Fruit fly (Drosophila melanogaster) whole organism, embryonic: ENCODE results near the gene CG14535.

ENCODE experiments used
- Ada2b ChIP-seq: fragments of 200-800 bp; sonication (Bioruptor generic); IDR thresholded peaks from 2 replicates; pipeline ENCODE4 v1.3.6; 2022; ENCODE audit warnings: missing biosample characterization, missing genetic modification characterization
- Asciz ChIP-seq: fragments of 200-800 bp; sonication (Bioruptor generic); optimal IDR thresholded peaks from 2 replicates; lab custom pipeline; 2017; ENCODE audit warnings: missing biosample characterization, mild to moderate bottlenecking, missing genetic modification characterization, missing genetic modification reagents
- Bdp1 ChIP-seq: fragments of 200-800 bp; sonication (Bioruptor generic); optimal IDR thresholded peaks from 3 replicates; lab custom pipeline; 2016; ENCODE audit warnings: missing biosample characterization, missing genetic modification characterization
- CG10431 ChIP-seq: fragments of 200-800 bp; sonication (Bioruptor generic); optimal IDR thresholded peaks from 3 replicates; lab custom pipeline; 2018; ENCODE audit warnings: missing biosample characterization, mild to moderate bottlenecking, missing genetic modification characterization
- CG11085 ChIP-seq: fragments of 200-800 bp; sonication (Bioruptor generic); IDR thresholded peaks from 2 replicates; pipeline ENCODE4 v1.3.6; 2022; ENCODE audit warnings: missing biosample characterization, missing genetic modification characterization
- CG11247 ChIP-seq: fragments of 200-800 bp; sonication (Bioruptor generic); IDR thresholded peaks from 2 replicates; pipeline ENCODE4 v1.3.6; 2022; ENCODE audit warnings: missing biosample characterization, missing genetic modification characterization
- CG12104 ChIP-seq: fragments of 200-800 bp; sonication (Bioruptor generic); optimal IDR thresholded peaks from 3 replicates; lab custom pipeline; 2016; ENCODE audit warnings: missing biosample characterization, missing genetic modification characterization
- CG12236 ChIP-seq: fragments of 200-800 bp; sonication (Bioruptor generic); optimal IDR thresholded peaks from 2 replicates; lab custom pipeline; 2016; ENCODE audit warnings: missing biosample characterization, missing genetic modification characterization
- CG14441 ChIP-seq: fragments of 200-800 bp; sonication (Bioruptor generic); IDR thresholded peaks from 2 replicates; pipeline ENCODE4 v1.3.6; 2022; ENCODE audit warnings: missing biosample characterization, missing genetic modification characterization
- CG15269 ChIP-seq: fragments of 200-800 bp; sonication (Bioruptor generic); optimal IDR thresholded peaks from 2 replicates; lab custom pipeline; 2018; ENCODE audit warnings: missing biosample characterization, mild to moderate bottlenecking, missing genetic modification characterization, moderate library complexity
- CG2678 ChIP-seq: fragments of 200-800 bp; sonication (Bioruptor generic); optimal IDR thresholded peaks from 3 replicates; lab custom pipeline; 2019; ENCODE audit warnings: missing biosample characterization, mild to moderate bottlenecking, missing genetic modification characterization, moderate library complexity
- CG2712 ChIP-seq: fragments of 200-800 bp; optimal IDR thresholded peaks from 3 replicates; lab custom pipeline; 2019; ENCODE audit warnings: missing biosample characterization, mild to moderate bottlenecking, missing genetic modification characterization, moderate library complexity
- CG31224 ChIP-seq: fragments of 200-800 bp; sonication (Bioruptor generic); IDR thresholded peaks from 2 replicates; pipeline ENCODE4 v1.3.6; 2022; ENCODE audit warnings: missing biosample characterization, missing genetic modification characterization
- CG31388 ChIP-seq: fragments of 200-800 bp; sonication (Bioruptor generic); optimal IDR thresholded peaks from 2 replicates; lab custom pipeline; 2016; ENCODE audit warnings: missing biosample characterization, missing genetic modification characterization
- CG3163 ChIP-seq: fragments of 200-800 bp; sonication (Bioruptor generic); optimal IDR thresholded peaks from 3 replicates; lab custom pipeline; 2016; ENCODE audit warnings: missing biosample characterization, missing genetic modification characterization
- CG33557 ChIP-seq: fragments of 200-800 bp; sonication (Bioruptor generic); optimal IDR thresholded peaks from 2 replicates; lab custom pipeline; 2019; ENCODE audit warnings: missing biosample characterization, mild to moderate bottlenecking, missing genetic modification characterization, moderate library complexity
- CG4730 ChIP-seq: fragments of 200-800 bp; sonication (Bioruptor generic); IDR thresholded peaks from 2 replicates; pipeline ENCODE4 v1.3.6; 2022; ENCODE audit warnings: missing biosample characterization, missing genetic modification characterization
- CG6689 ChIP-seq: fragments of 200-800 bp; sonication (Bioruptor generic); IDR thresholded peaks from 2 replicates; pipeline ENCODE4 v1.3.6; 2022; ENCODE audit warnings: missing biosample characterization, missing genetic modification characterization
- CG6765 ChIP-seq: fragments of 200-800 bp; sonication (Bioruptor generic); optimal IDR thresholded peaks from 3 replicates; lab custom pipeline; 2017; ENCODE audit warnings: missing biosample characterization, mild to moderate bottlenecking, missing genetic modification characterization
- CG6854 ChIP-seq: fragments of 200-800 bp; sonication (Bioruptor generic); optimal IDR thresholded peaks from 3 replicates; lab custom pipeline; 2017; ENCODE audit warnings: missing biosample characterization, mild to moderate bottlenecking, missing genetic modification characterization
- CG8281 ChIP-seq: fragments of 200-800 bp; sonication (Bioruptor generic); optimal IDR thresholded peaks from 2 replicates; lab custom pipeline; 2018; ENCODE audit warnings: missing biosample characterization, mild to moderate bottlenecking, missing genetic modification characterization, moderate library complexity
- CG9817 ChIP-seq: fragments of 200-800 bp; sonication (Bioruptor generic); optimal IDR thresholded peaks from 2 replicates; lab custom pipeline; 2018; ENCODE audit warnings: missing biosample characterization, mild to moderate bottlenecking, missing genetic modification characterization, moderate library complexity
- Drgx ChIP-seq: fragments of 200-800 bp; sonication (Bioruptor generic); IDR thresholded peaks from 2 replicates; pipeline ENCODE4 v1.3.6; 2022; ENCODE audit warnings: missing biosample characterization, missing genetic modification characterization
- Hmx ChIP-seq: fragments of 200-800 bp; sonication (Bioruptor generic); optimal IDR thresholded peaks from 2 replicates; lab custom pipeline; 2016; ENCODE audit warnings: missing biosample characterization, missing genetic modification characterization
- Lpt ChIP-seq: fragments of >200 bp; optimal IDR thresholded peaks from 2 replicates; lab custom pipeline; 2018; ENCODE audit warnings: missing biosample characterization, missing genetic modification characterization
- Max ChIP-seq: fragments of 200-800 bp; sonication (Bioruptor generic); optimal IDR thresholded peaks from 2 replicates; lab custom pipeline; 2016; ENCODE audit warnings: missing biosample characterization, mild to moderate bottlenecking, missing genetic modification characterization
- Nf-YB ChIP-seq: fragments of 200-800 bp; sonication (Bioruptor generic); optimal IDR thresholded peaks from 3 replicates; lab custom pipeline; 2019; ENCODE audit warnings: missing biosample characterization, mild to moderate bottlenecking, missing genetic modification characterization, moderate library complexity
- Oli ChIP-seq: fragments of 200-800 bp; sonication (Bioruptor generic); optimal IDR thresholded peaks from 2 replicates; lab custom pipeline; 2018; ENCODE audit warnings: missing biosample characterization, mild to moderate bottlenecking, missing genetic modification characterization, moderate library complexity
- Six4 ChIP-seq: fragments of 200-800 bp; sonication (Bioruptor generic); optimal IDR thresholded peaks from 2 replicates; lab custom pipeline; 2016; ENCODE audit warnings: missing biosample characterization, missing genetic modification characterization
- Sry-β ChIP-seq: fragments of 200-800 bp; sonication (Bioruptor generic); optimal IDR thresholded peaks from 2 replicates; lab custom pipeline; 2018; ENCODE audit warnings: missing biosample characterization, mild to moderate bottlenecking, missing genetic modification characterization, moderate library complexity
- al ChIP-seq: fragments of 200-800 bp; sonication (Bioruptor generic); IDR thresholded peaks from 2 replicates; pipeline ENCODE4 v1.3.6; 2022; ENCODE audit warnings: missing biosample characterization, missing genetic modification characterization
- chif ChIP-seq, 2 experiments: fragments of 200-800 bp; sonication (Bioruptor generic); optimal IDR thresholded peaks; 3 replicates each; lab custom pipeline; 2016; ENCODE audit warnings: missing biosample characterization in 2 of 2, missing genetic modification characterization in 2 of 2
- chm ChIP-seq: fragments of 200-800 bp; sonication (Bioruptor generic); IDR thresholded peaks from 2 replicates; pipeline ENCODE4 v1.3.6; 2022; ENCODE audit warnings: missing biosample characterization, missing genetic modification characterization
- danr ChIP-seq: fragments of 200-800 bp; sonication (Bioruptor generic); IDR thresholded peaks from 2 replicates; pipeline ENCODE4 v1.3.6; 2022; ENCODE audit warnings: missing biosample characterization, missing genetic modification characterization
- eyg ChIP-seq: fragments of 200-800 bp; sonication (Bioruptor generic); optimal IDR thresholded peaks from 3 replicates; lab custom pipeline; 2016; ENCODE audit warnings: missing biosample characterization, missing genetic modification characterization
- gem ChIP-seq: fragments of 200-800 bp; sonication (Bioruptor generic); optimal IDR thresholded peaks from 2 replicates; lab custom pipeline; 2019; ENCODE audit warnings: missing biosample characterization, mild to moderate bottlenecking, missing genetic modification characterization, moderate library complexity
- jigr1 ChIP-seq: fragments of 200-800 bp; sonication (Bioruptor generic); IDR thresholded peaks from 3 replicates; pipeline ENCODE4 v1.3.6; 2022; ENCODE audit warnings: missing biosample characterization, missing genetic modification characterization
- jumu ChIP-seq: fragments of 200-800 bp; sonication (Bioruptor generic); optimal IDR thresholded peaks from 3 replicates; lab custom pipeline; 2016; ENCODE audit warnings: missing biosample characterization, missing genetic modification characterization
- lola ChIP-seq, 3 experiments: fragments of >200 bp in 2 of 3; fragments of 200-800 bp in 1 of 3; sonication (Bioruptor generic) in 1 of 3; optimal IDR thresholded peaks; 2 replicates each; lab custom pipeline; 2017 to 2019; ENCODE audit warnings: missing biosample characterization in 3 of 3, missing genetic modification characterization in 3 of 3, mild to moderate bottlenecking in 1 of 3, moderate library complexity in 1 of 3
- pb ChIP-seq: fragments of 200-800 bp; sonication (Bioruptor generic); optimal IDR thresholded peaks from 3 replicates; lab custom pipeline; 2016; ENCODE audit warnings: missing biosample characterization, missing genetic modification characterization
- pnt ChIP-seq: fragments of 200-800 bp; sonication (Bioruptor generic); optimal IDR thresholded peaks from 3 replicates; lab custom pipeline; 2016; ENCODE audit warnings: missing biosample characterization, missing genetic modification characterization
- ro ChIP-seq: fragments of 200-800 bp; sonication (Bioruptor generic); IDR thresholded peaks from 2 replicates; pipeline ENCODE4 v1.3.6; 2022; ENCODE audit warnings: missing biosample characterization, missing genetic modification characterization
- sc ChIP-seq, 3 experiments: fragments of >200 bp in 2 of 3; fragments of 200-800 bp in 1 of 3; sonication (Bioruptor generic) in 1 of 3; optimal IDR thresholded peaks; 2 replicates in 2 of 3; 3 replicates in 1 of 3; lab custom pipeline; 2017; ENCODE audit warnings: mild to moderate bottlenecking in 1 of 3, missing biosample characterization in 1 of 3, missing genetic modification characterization in 1 of 3, missing genetic modification reagents in 1 of 3
- sna ChIP-seq: fragments of 200-800 bp; sonication (Bioruptor generic); IDR thresholded peaks from 2 replicates; pipeline ENCODE4 v1.3.6; 2022; ENCODE audit warnings: missing biosample characterization, missing genetic modification characterization; ENCODE audit not compliant: partially characterized antibody
- tin ChIP-seq: fragments of 200-800 bp; sonication (Bioruptor generic); optimal IDR thresholded peaks from 3 replicates; lab custom pipeline; 2016; ENCODE audit warnings: missing biosample characterization, missing genetic modification characterization
- trem ChIP-seq: fragments of 200-800 bp; optimal IDR thresholded peaks from 3 replicates; lab custom pipeline; 2019; ENCODE audit warnings: missing biosample characterization, mild to moderate bottlenecking, missing genetic modification characterization, moderate library complexity
- tup ChIP-seq: fragments of 200-800 bp; sonication (Bioruptor generic); optimal IDR thresholded peaks from 2 replicates; lab custom pipeline; 2016; ENCODE audit warnings: missing biosample characterization, mild to moderate bottlenecking, missing genetic modification characterization, moderate library complexity
- twi ChIP-seq: fragments of 200-800 bp; optimal IDR thresholded peaks from 2 replicates; lab custom pipeline; 2019; ENCODE audit warnings: missing biosample characterization, mild to moderate bottlenecking, missing genetic modification characterization, moderate library complexity

Gene CG14535

DNA sequence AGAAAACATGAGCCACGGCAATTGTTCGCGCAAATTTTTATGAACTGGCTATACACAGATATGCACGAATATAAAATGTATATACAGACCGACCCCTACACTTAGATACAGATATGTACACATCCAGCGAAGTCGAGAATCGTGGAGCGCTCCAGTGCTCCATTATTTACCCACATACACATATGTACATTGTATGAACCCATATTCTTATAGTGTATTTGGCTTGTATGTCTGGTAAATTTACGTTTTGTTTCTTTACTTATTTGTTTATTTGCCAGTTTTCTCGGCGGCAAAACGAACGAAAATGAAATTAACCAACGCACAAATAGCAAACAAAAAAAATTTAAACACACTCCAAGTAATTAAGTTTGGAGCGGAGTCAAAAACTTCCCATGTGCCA, 41.9 kb downstream of the CG14535 start (continued):
- TF ChIP-seq CG6765 (GFP tag; lab: Kevin White, UChicago), result peak; percentile 73
- TF ChIP-seq pb (GFP tag; lab: Kevin White, UChicago), result no peak
- peak; percentile 34 for TF ChIP-seq CG2712 (tag; lab: Kevin White, UChicago)
- no peak for TF ChIP-seq CG14441
- TF ChIP-seq CG2678, result peak; percentile 80
- no peak for TF ChIP-seq jumu
- no peak for TF ChIP-seq Hmx (GFP tag; lab: Kevin White, UChicago)
- no peak for TF ChIP-seq ro (GFP tag; lab: Robert Waterston, UW)
- peak; percentile 38 for TF ChIP-seq CG10431 (GFP tag; lab: Kevin White, UChicago)
- no peak for TF ChIP-seq Oli
- TF ChIP-seq Lpt (GFP tag; lab: Kevin White, UChicago), result no peak
- no peak for TF ChIP-seq Six4 (GFP tag; lab: Kevin White, UChicago)
- TF ChIP-seq CG6854, result peak; percentile 33

DNA sequence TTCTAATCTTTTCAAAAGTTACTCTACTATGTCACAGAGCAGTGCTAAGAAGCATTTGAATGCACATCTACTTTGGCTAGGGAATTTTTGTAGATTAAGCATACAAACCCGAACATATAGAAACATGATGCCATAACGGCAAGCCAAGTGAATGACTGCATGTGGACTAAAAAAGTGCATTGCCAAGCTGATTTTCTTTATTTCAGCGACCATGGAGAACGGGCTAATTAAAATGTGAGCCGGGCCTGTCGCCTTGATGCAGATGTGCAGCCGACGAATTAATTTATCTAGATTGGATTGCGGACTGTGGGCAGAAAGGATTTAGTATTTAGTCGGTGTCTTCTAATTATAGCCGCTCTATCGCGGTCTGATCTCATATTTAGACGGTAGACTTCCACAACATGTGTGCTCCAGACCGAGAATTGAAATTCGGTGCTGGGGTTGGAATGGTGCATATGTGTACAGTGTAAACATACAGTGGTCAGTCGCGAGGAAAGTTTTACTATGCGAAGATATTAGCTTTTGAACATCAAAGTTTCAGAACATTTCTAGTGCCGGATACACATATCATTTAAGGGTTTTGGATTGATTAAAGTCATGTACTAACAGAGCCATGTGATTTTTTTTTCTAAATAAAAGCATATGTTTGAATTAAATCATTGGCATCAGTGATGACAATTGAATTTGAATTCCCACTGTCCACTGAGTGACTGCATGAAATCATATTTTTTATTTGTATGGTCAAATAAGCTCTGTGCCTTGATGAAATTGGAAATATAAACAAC, 42.5 kb downstream of the CG14535 start:
- TF ChIP-seq CG33557 (GFP tag; lab: Kevin White, UChicago), result no peak
- TF ChIP-seq jigr1 (GFP tag; lab: Robert Waterston, UW), result no peak
- TF ChIP-seq danr (GFP tag; lab: Robert Waterston, UW), result no peak
- no peak for TF ChIP-seq CG12104
- no peak for TF ChIP-seq CG8281 (tag; lab: Kevin White, UChicago)
- no peak for TF ChIP-seq Max (GFP tag; lab: Kevin White, UChicago)
- peak in 1 of 3 experiments; percentile 9 for TF ChIP-seq lola (GFP tag; optimal IDR thresholded peaks at IDR 0.05; lab: Kevin White, UChicago)
- TF ChIP-seq CG31388 (GFP tag; lab: Kevin White, UChicago), result no peak
- TF ChIP-seq Drgx (GFP tag; lab: Robert Waterston, UW), result no peak
- TF ChIP-seq CG31224, result no peak
- TF ChIP-seq Sry-β (GFP tag; lab: Kevin White, UChicago), result no peak
- peak; percentile 17 for TF ChIP-seq Oli
- no peak for TF ChIP-seq sc (optimal IDR thresholded peaks at IDR 0.05; lab: Kevin White, UChicago)
- TF ChIP-seq sc (GFP tag; optimal IDR thresholded peaks at IDR 0.05; lab: Kevin White, UChicago), result peak; percentile 11
- no peak for TF ChIP-seq Bdp1 (GFP tag; lab: Kevin White, UChicago)
- no peak for TF ChIP-seq CG11247 (GFP tag; lab: Robert Waterston, UW)
- peak; percentile 7 for TF ChIP-seq tin
- TF ChIP-seq Nf-YB (GFP tag; lab: Kevin White, UChicago), result peak; percentile 5
- no peak for TF ChIP-seq pnt (GFP tag; lab: Kevin White, UChicago)
- TF ChIP-seq CG6689 (GFP tag; lab: Robert Waterston, UW), result no peak
- no peak for TF ChIP-seq Asciz (GFP tag; lab: Kevin White, UChicago)
- no peak for TF ChIP-seq CG3163
- peak; percentile 99 for TF ChIP-seq twi (tag; lab: Kevin White, UChicago)
- no peak for TF ChIP-seq CG12236 (GFP tag; lab: Kevin White, UChicago)
- peak; percentile 0 for TF ChIP-seq trem (tag; lab: Kevin White, UChicago)
- TF ChIP-seq Ada2b (GFP tag; lab: Robert Waterston, UW), result no peak
- no peak for TF ChIP-seq eyg (GFP tag; lab: Kevin White, UChicago)
- no peak for TF ChIP-seq tup (GFP tag; lab: Kevin White, UChicago)
- TF ChIP-seq CG4730 (GFP tag; lab: Robert Waterston, UW), result no peak
- no peak for TF ChIP-seq chm
- TF ChIP-seq CG15269 (tag; lab: Kevin White, UChicago), result peak; percentile 36
- no peak for TF ChIP-seq sna (GFP tag; lab: Robert Waterston, UW)
- no peak for TF ChIP-seq Six4 (GFP tag; lab: Kevin White, UChicago)
- no peak for TF ChIP-seq CG11085 (GFP tag; lab: Robert Waterston, UW)
- no peak for TF ChIP-seq chif (GFP tag; optimal IDR thresholded peaks at IDR 0.05; lab: Kevin White, UChicago)
- TF ChIP-seq gem (tag; lab: Kevin White, UChicago), result peak; percentile 49
- peak; percentile 2 for TF ChIP-seq CG9817 (tag; lab: Kevin White, UChicago)
- no peak for TF ChIP-seq al (GFP tag; lab: Robert Waterston, UW)
